Fruit fly (Drosophila melanogaster): ENCODE measurements around the gene Dhc16F.

Gene Dhc16F

DNA sequence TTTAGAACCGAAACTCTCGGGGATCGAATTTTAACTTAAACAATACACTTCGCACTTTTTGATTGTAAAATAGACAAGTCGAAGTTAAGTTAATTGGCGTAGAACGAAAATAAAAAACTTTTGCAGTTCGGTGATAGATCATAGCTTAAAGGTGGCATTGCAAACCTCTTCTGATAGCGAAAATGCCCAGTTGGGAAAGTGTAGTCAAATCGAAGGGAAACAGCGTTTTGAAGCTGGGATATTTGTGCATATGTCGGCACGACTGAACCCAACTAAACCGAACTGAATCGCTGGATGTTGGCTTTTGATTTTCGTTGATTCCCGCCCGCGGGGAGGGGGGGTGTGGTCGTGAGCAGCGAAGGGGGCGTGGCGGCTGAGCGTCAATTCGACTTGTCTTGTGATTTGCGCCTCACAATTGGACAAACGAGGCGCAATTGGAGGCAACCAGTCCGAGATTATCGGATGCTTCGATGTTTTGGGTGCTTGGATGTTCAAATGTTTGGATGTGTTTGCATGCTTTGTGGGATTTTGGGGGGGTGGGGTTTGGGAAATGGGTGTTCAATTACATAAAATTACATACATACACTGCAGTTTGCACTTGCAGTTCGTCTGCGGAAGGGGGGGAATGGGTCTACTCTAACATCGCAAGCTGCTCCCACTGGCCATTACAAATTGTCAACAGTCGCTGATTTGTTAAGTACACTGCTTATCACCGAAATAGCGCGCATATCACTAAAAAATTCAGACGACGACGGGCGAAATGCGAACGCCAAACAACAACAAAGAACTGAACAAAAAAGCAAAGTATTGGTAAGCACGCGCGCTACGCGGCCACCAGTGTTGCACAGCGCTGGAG, 20.6 kb downstream of the Dhc16F start (continued):
- TF ChIP-seq gcm (GFP tag; optimal IDR thresholded peaks at IDR 0.05) (no peak), Atf3 (GFP tag; optimal IDR thresholded peaks at IDR 0.05) (no peak), sob (GFP tag; IDR thresholded peaks at IDR 0.05) (no peak), dpn (GFP tag; optimal IDR thresholded peaks at IDR 0.05) (no peak), ato (GFP tag; IDR thresholded peaks at IDR 0.05; ENCODE audit: partially characterized antibody) (no peak), CG15696 (tag; optimal IDR thresholded peaks at IDR 0.05) (no peak), Myb (GFP tag; optimal IDR thresholded peaks at IDR 0.05) (no peak), CG12155 (GFP tag; optimal IDR thresholded peaks at IDR 0.05) (no peak), CG13775 (GFP tag; optimal IDR thresholded peaks at IDR 0.05) (no peak), Optix (GFP tag; IDR thresholded peaks at IDR 0.05) (no peak), CG8388 (GFP tag; optimal IDR thresholded peaks at IDR 0.05) (no peak), Poxn (GFP tag; IDR thresholded peaks at IDR 0.05) (no peak), CG11560 (tag; IDR thresholded peaks at IDR 0.05) (no peak), Jarid2 (GFP tag; optimal IDR thresholded peaks at IDR 0.05) (peak; percentile 50), Dek (tag; optimal IDR thresholded peaks at IDR 0.05) (no peak), CG8290 (GFP tag; optimal IDR thresholded peaks at IDR 0.05) (no peak), CG8290 (tag; optimal IDR thresholded peaks at IDR 0.05) (no peak), CG30020 (tag; optimal IDR thresholded peaks at IDR 0.05) (no peak), dan (GFP tag; IDR thresholded peaks at IDR 0.05) (no peak)

DNA sequence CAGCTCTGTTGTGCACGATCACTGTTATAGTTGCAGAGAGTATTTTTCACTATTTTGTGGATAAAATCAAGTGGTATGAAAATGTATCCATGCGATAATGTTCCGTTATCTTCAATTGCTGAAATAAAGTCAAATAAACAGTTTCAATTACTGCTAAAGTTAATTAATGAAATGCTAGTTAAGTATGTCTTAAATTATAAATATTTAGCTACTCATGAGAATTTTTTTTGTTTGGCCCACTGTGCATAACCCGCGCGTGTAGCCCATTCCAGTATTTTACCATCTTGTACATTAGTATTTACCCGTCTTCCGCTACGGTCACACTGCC, 21.2 kb downstream of the Dhc16F start, which contains the start of gene Ada3:
Gene Ada3, plus strand, starts transcription at position 292 of the 328 bp plus-strand sequence.
- TF ChIP-seq CG10267 (tag; optimal IDR thresholded peaks at IDR 0.05) (peak; percentile 93), CG13775 (GFP tag; optimal IDR thresholded peaks at IDR 0.05) (peak; percentile 74), B-H1 (GFP tag; IDR thresholded peaks at IDR 0.05) (peak; percentile 40; the same call in 1 of the 3 replicates), run (tag; optimal IDR thresholded peaks at IDR 0.05) (peak; percentile 3), eyg (GFP tag; optimal IDR thresholded peaks at IDR 0.05) (peak; percentile 63), Camta (GFP tag; optimal IDR thresholded peaks at IDR 0.05) (peak; percentile 64), lab (GFP tag; optimal IDR thresholded peaks at IDR 0.05) (peak; percentile 82), YL-1 (GFP tag; optimal IDR thresholded peaks at IDR 0.05) (peak; percentile 44), MTF-1 (GFP tag; optimal IDR thresholded peaks at IDR 0.05; ENCODE audit: borderline replicate concordance) (no peak), Fer3 (tag; optimal IDR thresholded peaks at IDR 0.05) (peak; percentile 61), dpn (GFP tag; optimal IDR thresholded peaks at IDR 0.05) (peak; percentile 76 to 81), disco-r (GFP tag; optimal IDR thresholded peaks at IDR 0.05) (peak; percentile 27), gfzf (GFP tag; optimal IDR thresholded peaks at IDR 0.05) (peak; percentile 78), abd-A (tag; optimal IDR thresholded peaks at IDR 0.05) (no peak), NfI (GFP tag; optimal IDR thresholded peaks at IDR 0.05) (peak; percentile 69), her (GFP tag; optimal IDR thresholded peaks at IDR 0.05) (no peak), CG14667 (GFP tag; IDR thresholded peaks at IDR 0.05) (peak; percentile 54), lbe (GFP tag; optimal IDR thresholded peaks at IDR 0.05) (peak; percentile 61), pho (GFP tag; optimal IDR thresholded peaks at IDR 0.05) (peak; percentile 73), CG4617 (GFP tag; optimal IDR thresholded peaks at IDR 0.05; ENCODE audit: borderline replicate concordance) (peak; percentile 79), slp2 (GFP tag; optimal IDR thresholded peaks at IDR 0.05) (peak; percentile 5), dmrt11E (tag; optimal IDR thresholded peaks at IDR 0.05) (peak; percentile 59), CG12299 (tag; optimal IDR thresholded peaks at IDR 0.05) (peak; percentile 31), Sin3A (optimal IDR thresholded peaks at IDR 0.05) (peak; percentile 84), zf30C (GFP tag; optimal IDR thresholded peaks at IDR 0.05) (no peak), hkb (optimal IDR thresholded peaks at IDR 0.05) (no peak), hkb (GFP tag; IDR thresholded peaks at IDR 0.05) (peak; percentile 77), CG13287 (GFP tag; IDR thresholded peaks at IDR 0.05; ENCODE audit: partially characterized antibody) (no peak), Opbp (GFP tag; IDR thresholded peaks at IDR 0.05; ENCODE audit: partially characterized antibody) (no peak), CG16815 (GFP tag; optimal IDR thresholded peaks at IDR 0.05) (peak; percentile 66), CHES-1-like (GFP tag; optimal IDR thresholded peaks at IDR 0.05) (peak; percentile 75), CG15514 (GFP tag; optimal IDR thresholded peaks at IDR 0.05) (peak; percentile 59)
